Worm (Caenorhabditis elegans): Measurements from ENCODE around the gene aagr-3.

Gene aagr-3

DNA sequence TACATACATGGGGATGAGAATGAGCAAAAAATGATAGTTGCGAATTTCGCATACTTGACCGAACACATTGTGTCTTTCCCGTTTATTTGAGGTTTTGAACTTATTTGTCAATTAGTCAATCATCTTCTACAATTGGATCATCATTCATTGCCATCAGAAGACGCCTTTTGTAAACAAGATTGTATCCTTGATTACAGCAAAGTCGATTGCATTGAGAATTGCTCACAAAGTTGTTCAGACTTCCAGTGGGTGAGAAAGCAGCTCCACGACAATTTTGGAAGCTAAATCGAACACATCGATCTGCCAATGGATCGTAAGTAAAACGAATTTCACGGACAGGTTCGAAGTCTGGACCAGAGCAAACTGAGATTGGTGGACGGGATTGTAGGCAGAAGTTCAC, 49.1 kb downstream of the aagr-3 start:
- TF ChIP-seq ama-1 (optimal IDR thresholded peaks at IDR 0.05) (no peak), ama-1 (GFP tag; optimal IDR thresholded peaks at IDR 0.05) (no peak), mcd-1 (GFP tag; IDR thresholded peaks at IDR 0.05) (no peak), B0336.3 (GFP tag; IDR thresholded peaks at IDR 0.05) (no peak)

DNA sequence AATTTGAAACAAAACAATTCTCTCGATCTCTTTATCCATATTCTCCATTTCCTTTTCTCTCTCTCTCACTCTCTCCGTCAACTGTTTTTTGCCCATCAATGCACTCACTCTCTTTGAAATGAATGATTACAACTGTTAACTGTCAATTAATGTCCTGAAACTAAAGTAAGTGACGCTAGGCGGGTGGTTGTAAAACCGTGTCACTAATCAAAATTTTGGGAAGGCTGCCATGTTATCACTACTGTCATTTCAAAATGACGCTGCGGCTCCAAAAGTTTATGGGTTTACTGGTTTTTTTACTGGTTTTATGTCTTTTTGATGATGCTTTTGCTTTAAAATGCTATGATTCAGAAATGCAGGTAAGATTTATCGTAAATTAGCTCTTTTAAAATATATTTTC, 50.1 kb downstream of the aagr-3 start, which contains the start of gene ZK287.9:
Gene ZK287.9 (plus strand): TSS at position 192 of the 400 bp plus-strand sequence.
- TF ChIP-seq let-607 (tag; optimal IDR thresholded peaks at IDR 0.05) (peak; percentile 73 to 93), ztf-18 (tag; optimal IDR thresholded peaks at IDR 0.05) (no peak), unc-62 (GFP tag; optimal IDR thresholded peaks at IDR 0.05) (peak; percentile 34), nhr-80 (tag; optimal IDR thresholded peaks at IDR 0.05) (peak; percentile 80), nfyb-1 (GFP tag; IDR thresholded peaks at IDR 0.05) (no peak), snpc-1.3 (tag; optimal IDR thresholded peaks at IDR 0.05; ENCODE audit: insufficient read depth) (no peak)

DNA sequence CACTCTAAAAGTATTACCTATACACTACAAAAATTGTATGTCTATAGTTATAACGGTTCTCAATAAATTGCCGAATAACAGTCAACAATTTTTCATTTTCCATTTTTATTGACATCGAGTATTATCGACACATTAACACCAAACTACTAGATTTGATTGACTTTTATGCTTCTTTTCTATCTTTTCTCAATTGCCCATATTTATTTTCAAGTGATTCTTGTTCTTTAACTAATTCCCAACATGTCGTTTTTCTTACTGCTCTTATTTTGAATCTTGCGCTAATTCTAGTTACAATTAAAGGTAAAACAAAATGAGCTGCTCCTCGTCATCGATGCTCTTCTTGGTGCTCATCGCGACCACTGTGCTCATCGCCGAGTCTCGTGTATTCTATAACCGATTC, 51.3 kb downstream of the aagr-3 start, which contains the start of gene cthd-1:
Gene cthd-1 (plus strand): TSS at position 301 of the 400 bp plus-strand sequence.
- TF ChIP-seq lin-40 (tag; optimal IDR thresholded peaks at IDR 0.05) (no peak), nhr-80 (tag; optimal IDR thresholded peaks at IDR 0.05) (peak; percentile 6)

Measured in whole organism, young adult.